Worm (Caenorhabditis elegans) whole organism, young adult: ENCODE data around the gene C01B10.44.

Experiments used
- C06A6.2 ChIP-seq: fragments of 200-800 bp; sonication (Bioruptor generic); conservative IDR thresholded peaks from 2 replicates; pipeline ENCODE4 v1.3.6; 2022; ENCODE audit warnings: missing genetic modification characterization, missing compliant biosample characterization
- D2030.7 ChIP-seq: fragments of 200-800 bp; sonication (Bioruptor generic); IDR thresholded peaks from 2 replicates; pipeline ENCODE4 v1.3.6; 2022; ENCODE audit warnings: missing genetic modification reagents, missing genetic modification characterization, missing compliant biosample characterization
- F22D6.2 ChIP-seq: sonication (generic microtip); optimal IDR thresholded peaks from 2 replicates; lab custom pipeline; 2016; ENCODE audit warnings: mild to moderate bottlenecking, missing genetic modification characterization, missing compliant biosample characterization
- F33H1.4 ChIP-seq: fragments of 200-800 bp; sonication (Bioruptor generic); IDR thresholded peaks from 2 replicates; pipeline ENCODE4 v1.3.6; 2022; ENCODE audit warnings: missing genetic modification reagents, missing genetic modification characterization, missing compliant biosample characterization
- F52B5.7 ChIP-seq: sonication (generic microtip); optimal IDR thresholded peaks from 2 replicates; lab custom pipeline; 2016; ENCODE audit warnings: mild to moderate bottlenecking, missing genetic modification characterization, missing compliant biosample characterization
- F57A8.1 ChIP-seq: fragments of 200-800 bp; sonication (Bioruptor generic); optimal IDR thresholded peaks from 2 replicates; lab custom pipeline; 2018; ENCODE audit warnings: mild to moderate bottlenecking, missing genetic modification characterization, moderate library complexity, missing compliant biosample characterization
- K12H6.12 ChIP-seq: fragments of 200-800 bp; sonication (Bioruptor generic); optimal IDR thresholded peaks from 2 replicates; lab custom pipeline; 2018; ENCODE audit warnings: mild to moderate bottlenecking, missing genetic modification characterization, missing compliant biosample characterization
- Y95B8A.8 ChIP-seq: fragments of 200-800 bp; sonication (Bioruptor generic); IDR thresholded peaks from 2 replicates; pipeline ENCODE4 v1.3.6; 2022; ENCODE audit warnings: missing genetic modification reagents, missing genetic modification characterization, missing compliant biosample characterization
- ama-1 ChIP-seq, 3 experiments: fragments of 150-350 bp in 1 of 3; sonication (generic microtip) in 2 of 3; optimal IDR thresholded peaks; 2 replicates each; lab custom pipeline; 2014 to 2018; ENCODE audit warnings: missing biosample characterization in 2 of 3, missing genetic modification characterization in 2 of 3, missing genetic modification reagents in 2 of 3
- aptf-3 ChIP-seq: fragments of 200-800 bp; sonication (Bioruptor generic); IDR thresholded peaks from 2 replicates; pipeline ENCODE4 v1.3.6; 2022; ENCODE audit warnings: missing genetic modification characterization, missing compliant biosample characterization
- athp-1 ChIP-seq: sonication (generic microtip); optimal IDR thresholded peaks from 2 replicates; lab custom pipeline; 2017; ENCODE audit warnings: mild to moderate bottlenecking, missing genetic modification characterization, missing compliant biosample characterization
- attf-6 ChIP-seq: fragments of 200-800 bp; sonication (Bioruptor generic); IDR thresholded peaks from 2 replicates; pipeline ENCODE4 v1.3.6; 2022; ENCODE audit warnings: missing genetic modification reagents, missing genetic modification characterization, missing compliant biosample characterization
- ceh-100 ChIP-seq: fragments of 200-800 bp; sonication (Bioruptor generic); IDR thresholded peaks from 2 replicates; pipeline ENCODE4 v1.3.6; 2022; ENCODE audit warnings: missing genetic modification reagents, missing genetic modification characterization, missing compliant biosample characterization
- ceh-27 ChIP-seq: fragments of 200-800 bp; sonication (Bioruptor generic); optimal IDR thresholded peaks from 2 replicates; lab custom pipeline; 2018; ENCODE audit warnings: mild to moderate bottlenecking, missing genetic modification characterization, moderate library complexity, missing compliant biosample characterization
- ceh-58 ChIP-seq: fragments of 200-800 bp; sonication (Bioruptor generic); IDR thresholded peaks from 2 replicates; pipeline ENCODE4 v1.3.6; 2022; ENCODE audit warnings: missing genetic modification characterization, missing compliant biosample characterization
- die-1 ChIP-seq: sonication (generic microtip); optimal IDR thresholded peaks from 2 replicates; lab custom pipeline; 2016; ENCODE audit warnings: missing genotype, mild to moderate bottlenecking, missing genetic modification characterization, missing compliant biosample characterization
- dox-1 ChIP-seq: fragments of 200-800 bp; sonication (Bioruptor generic); IDR thresholded peaks from 2 replicates; pipeline ENCODE4 v1.3.6; 2022; ENCODE audit warnings: missing genetic modification reagents, missing genetic modification characterization, missing compliant biosample characterization
- dpl-1 ChIP-seq: fragments of 150-350 bp; optimal IDR thresholded peaks from 2 replicates; lab custom pipeline; 2014; ENCODE audit warnings: missing biosample characterization, missing genetic modification reagents, missing genetic modification characterization
- fkh-3 ChIP-seq: sonication (generic microtip); optimal IDR thresholded peaks from 2 replicates; lab custom pipeline; 2016; ENCODE audit warnings: mild to moderate bottlenecking, missing genetic modification characterization, missing compliant biosample characterization
- hlh-12 ChIP-seq: sonication (generic microtip); optimal IDR thresholded peaks from 2 replicates; lab custom pipeline; 2016; ENCODE audit warnings: missing genetic modification characterization, missing compliant biosample characterization
- hmg-20 ChIP-seq: fragments of 200-800 bp; sonication (Bioruptor generic); IDR thresholded peaks from 2 replicates; pipeline ENCODE4 v1.3.6; 2022; ENCODE audit warnings: missing genetic modification reagents, missing genetic modification characterization, missing compliant biosample characterization
- lin-35 ChIP-seq, 3 experiments: fragments of 150-350 bp in 2 of 3; sonication (generic microtip) in 1 of 3; optimal IDR thresholded peaks; 2 replicates each; lab custom pipeline; 2014 to 2018; ENCODE audit warnings: missing biosample characterization in 3 of 3, missing genetic modification characterization in 3 of 3, missing genetic modification reagents in 3 of 3
- lin-54 ChIP-seq: fragments of 200-800 bp; sonication (Bioruptor generic); optimal IDR thresholded peaks from 2 replicates; lab custom pipeline; 2018; ENCODE audit warnings: mild to moderate bottlenecking, missing genetic modification characterization, missing compliant biosample characterization
- lir-1 ChIP-seq: fragments of 200-800 bp; sonication (Bioruptor generic); conservative IDR thresholded peaks from 2 replicates; pipeline ENCODE4 v1.3.6; 2022; ENCODE audit warnings: missing genetic modification reagents, missing genetic modification characterization, missing compliant biosample characterization
- madf-10 ChIP-seq: sonication (generic microtip); optimal IDR thresholded peaks from 2 replicates; lab custom pipeline; 2016; ENCODE audit warnings: mild to moderate bottlenecking, missing genetic modification characterization, missing compliant biosample characterization
- madf-8 ChIP-seq: fragments of 200-800 bp; sonication (Bioruptor generic); conservative IDR thresholded peaks from 2 replicates; pipeline ENCODE4 v1.3.6; 2022; ENCODE audit warnings: missing genetic modification reagents, missing genetic modification characterization, missing compliant biosample characterization
- mel-28 ChIP-seq: sonication (generic microtip); optimal IDR thresholded peaks from 2 replicates; lab custom pipeline; 2016; ENCODE audit warnings: borderline replicate concordance, mild to moderate bottlenecking, missing genetic modification characterization, missing compliant biosample characterization
- mxl-1 ChIP-seq: sonication (generic microtip); optimal IDR thresholded peaks from 2 replicates; lab custom pipeline; 2016; ENCODE audit warnings: missing genetic modification characterization, missing compliant biosample characterization
- nhr-80 ChIP-seq: sonication (generic microtip); optimal IDR thresholded peaks from 2 replicates; lab custom pipeline; 2016; ENCODE audit warnings: missing genetic modification characterization, missing compliant biosample characterization
- sdz-38 ChIP-seq: sonication (generic microtip); optimal IDR thresholded peaks from 2 replicates; lab custom pipeline; 2016; ENCODE audit warnings: missing genotype, missing genetic modification characterization, missing compliant biosample characterization
- snpc-3.4 ChIP-seq: sonication (generic microtip); optimal IDR thresholded peaks from 2 replicates; lab custom pipeline; 2017; ENCODE audit warnings: missing genetic modification characterization, mild to moderate bottlenecking, missing compliant biosample characterization, antibody characterized with exemption, moderate library complexity, missing genotype, missing genetic modification reagents
- snpc-4 ChIP-seq, 5 experiments: fragments of 150-350 bp in 1 of 5; sonication (generic microtip) in 4 of 5; optimal IDR thresholded peaks; 2 replicates each; lab custom pipeline; 2014 to 2018; ENCODE audit warnings: missing genetic modification characterization in 5 of 5, missing biosample characterization in 3 of 5, antibody characterized with exemption in 2 of 5, mild to moderate bottlenecking in 2 of 5, missing compliant biosample characterization in 2 of 5, missing genotype in 2 of 5, moderate library complexity in 2 of 5, missing genetic modification reagents in 1 of 5
- tbp1 ChIP-seq: fragments of 200-800 bp; sonication (Bioruptor generic); optimal IDR thresholded peaks from 2 replicates; lab custom pipeline; 2018; ENCODE audit warnings: mild to moderate bottlenecking, missing genetic modification characterization, missing compliant biosample characterization
- unc-130 ChIP-seq: sonication (generic microtip); optimal IDR thresholded peaks from 2 replicates; lab custom pipeline; 2016; ENCODE audit warnings: missing genetic modification reagents, missing genetic modification characterization, missing compliant biosample characterization
- ztf-18 ChIP-seq: sonication (generic microtip); optimal IDR thresholded peaks from 2 replicates; lab custom pipeline; 2016; ENCODE audit warnings: missing genotype, mild to moderate bottlenecking, missing genetic modification characterization, missing compliant biosample characterization
- ztf-25 ChIP-seq: fragments of 200-800 bp; sonication (Bioruptor generic); IDR thresholded peaks from 2 replicates; pipeline ENCODE4 v1.3.6; 2022; ENCODE audit warnings: missing genetic modification reagents, missing genetic modification characterization, missing compliant biosample characterization

C01B10.44 gene

DNA sequence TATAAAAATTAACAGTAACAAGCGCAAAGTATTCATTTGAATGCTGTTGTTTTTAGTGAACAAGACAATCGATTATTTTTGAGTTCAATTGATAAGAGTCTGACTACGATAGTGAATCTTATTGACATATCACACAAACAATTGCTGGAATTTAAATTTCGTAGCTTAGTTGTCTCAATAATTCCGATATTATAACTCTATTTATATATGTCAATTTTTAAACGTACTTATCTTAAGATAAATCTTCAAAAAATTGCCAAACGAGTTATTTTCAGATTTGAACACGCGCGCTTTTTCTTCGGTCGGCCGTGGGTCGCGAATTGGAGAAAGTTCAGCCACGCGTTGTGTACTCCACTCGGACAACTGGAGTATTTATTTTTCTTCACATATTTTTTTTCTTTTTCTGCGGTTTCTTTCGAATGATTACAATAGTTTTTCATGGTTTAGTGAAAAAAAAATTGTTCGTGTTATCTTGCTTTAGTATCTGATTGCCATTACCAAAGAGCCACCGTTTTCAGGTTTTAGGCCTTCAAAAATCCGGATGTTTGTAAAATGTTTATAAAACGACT, 8.3 kb downstream of the C01B10.44 start, which contains the start of the genes cest-5.1 and C01B10.9 (continued):
- peak; percentile 87 for TF ChIP-seq unc-130 (GFP tag; lab: Kevin White, UChicago)
- TF ChIP-seq attf-6 (GFP tag; lab: Robert Waterston, UW), result peak; percentile 53; the same call in 1 of the 2 replicates
- no peak for TF ChIP-seq die-1 (tag; lab: Kevin White, UChicago)
- no peak for TF ChIP-seq mel-28 (tag; lab: Kevin White, UChicago)
- peak; percentile 15 for TF ChIP-seq nhr-80 (tag; lab: Kevin White, UChicago)
- peak; percentile 0 for TF ChIP-seq madf-10 (tag; lab: Kevin White, UChicago)
- TF ChIP-seq F52B5.7 (tag; lab: Kevin White, UChicago), result no peak
- TF ChIP-seq athp-1 (tag; lab: Kevin White, UChicago), result no peak
- peak; percentile 48 for TF ChIP-seq K12H6.12 (tag; lab: Kevin White, UChicago)
- peak; percentile 37; the same call in 1 of the 2 replicates for TF ChIP-seq D2030.7 (GFP tag; lab: Robert Waterston, UW)
- TF ChIP-seq snpc-3.4, result peak; percentile 50
- TF ChIP-seq dpl-1 (GFP tag; lab: Kevin White, UChicago), result peak; percentile 76
- no peak for TF ChIP-seq C06A6.2 (GFP tag; lab: Robert Waterston, UW)
- TF ChIP-seq mxl-1, result no peak
- TF ChIP-seq tbp1 (GFP tag; lab: Kevin White, UChicago), result peak; percentile 47
- TF ChIP-seq lin-35 (GFP tag; optimal IDR thresholded peaks at IDR 0.05; lab: Kevin White, UChicago), result peak in 2 of 3 experiments; percentile 18 to 86
- TF ChIP-seq ceh-27 (GFP tag; lab: Kevin White, UChicago), result peak; percentile 60
- no peak; the same call in none of the 2 replicates for TF ChIP-seq F33H1.4
- TF ChIP-seq ama-1 (optimal IDR thresholded peaks at IDR 0.05; lab: Kevin White, UChicago), result no peak
- TF ChIP-seq ama-1 (GFP tag; optimal IDR thresholded peaks at IDR 0.05; lab: Kevin White, UChicago), result no peak
- no peak for TF ChIP-seq F22D6.2 (tag; lab: Kevin White, UChicago)
- TF ChIP-seq ceh-100 (GFP tag; lab: Robert Waterston, UW), result no peak
- no peak for TF ChIP-seq aptf-3 (GFP tag; lab: Robert Waterston, UW)
- TF ChIP-seq snpc-4 (GFP tag; optimal IDR thresholded peaks at IDR 0.05; lab: Kevin White, UChicago), result peak; percentile 40
- TF ChIP-seq snpc-4 (tag; optimal IDR thresholded peaks at IDR 0.05; lab: Kevin White, UChicago), result peak; percentile 50 to 84 (median 73)
- no peak for TF ChIP-seq ztf-18
- no peak for TF ChIP-seq ceh-58
- peak; percentile 45; the same call in 1 of the 2 replicates for TF ChIP-seq lir-1
- TF ChIP-seq madf-8, result no peak
- no peak for TF ChIP-seq Y95B8A.8 (GFP tag; lab: Robert Waterston, UW)
- no peak; the same call in 1 of the 2 replicates for TF ChIP-seq dox-1 (GFP tag; lab: Robert Waterston, UW)

DNA sequence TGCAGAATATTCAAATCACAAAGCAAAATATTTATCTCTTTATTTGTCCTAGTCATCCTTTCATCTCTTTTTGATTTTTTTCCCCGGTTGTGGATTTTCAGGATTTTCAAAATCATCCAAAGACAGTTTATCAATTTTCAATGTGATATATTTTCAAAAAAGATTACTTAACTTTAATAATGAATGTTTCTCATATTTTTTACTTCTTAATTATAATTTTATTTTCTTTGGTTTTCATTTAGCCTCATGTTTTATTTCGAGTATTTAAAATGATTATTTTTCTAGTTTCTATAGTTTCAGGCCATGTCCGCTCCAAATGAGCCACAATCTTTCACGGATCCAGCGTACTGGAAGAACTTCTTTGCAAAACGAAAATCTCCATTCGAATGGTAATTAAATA, 11.3 kb downstream of the C01B10.44 start, which contains the start of gene metl-13:
metl-13 (plus strand) TSS at position 301 of the 400 bp plus-strand sequence.
- TF ChIP-seq ceh-27 (GFP tag; lab: Kevin White, UChicago) (no peak), sdz-38 (tag; lab: Kevin White, UChicago) (no peak), snpc-4 (GFP tag; optimal IDR thresholded peaks at IDR 0.05; lab: Kevin White, UChicago) (no peak), snpc-4 (tag; optimal IDR thresholded peaks at IDR 0.05; lab: Kevin White, UChicago) (peak in 1 of 4 experiments; percentile 55)
- TF ChIP-seq, all 124 proteins: peak for 1

DNA sequence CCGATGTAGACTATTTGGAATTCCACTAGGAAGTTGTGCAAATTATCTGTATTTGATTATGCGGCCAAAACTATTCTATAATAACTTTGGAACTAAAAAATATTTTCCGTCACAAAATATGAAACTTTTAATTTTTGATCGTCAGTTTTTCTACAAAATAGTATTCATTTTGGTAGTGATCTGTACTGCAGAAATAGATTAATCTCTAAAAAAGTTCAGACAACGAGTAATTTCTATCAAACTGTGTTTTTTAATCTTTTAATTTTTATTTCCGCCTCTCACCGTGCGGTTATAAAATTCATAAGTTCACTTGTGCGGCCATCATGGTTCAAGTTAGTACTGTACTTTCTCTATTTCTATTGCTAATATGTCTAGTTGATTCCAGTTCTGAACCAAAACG, 14.8 kb downstream of the C01B10.44 start, which contains the start of gene C01B10.7:
C01B10.7 (plus strand) TSS at position 301 of the 400 bp plus-strand sequence.
- no peak for TF ChIP-seq lin-54
- TF ChIP-seq hlh-12, result no peak
- no peak for TF ChIP-seq fkh-3
- TF ChIP-seq ztf-25, result no peak
- no peak for TF ChIP-seq hmg-20 (GFP tag; lab: Robert Waterston, UW)
- no peak for TF ChIP-seq dpl-1 (GFP tag; lab: Kevin White, UChicago)
- no peak for TF ChIP-seq ceh-58
- no peak for TF ChIP-seq F57A8.1
